Fruit fly (Drosophila melanogaster) whole organism, embryonic: ENCODE data around the gene CG4293.

Experiments used
- Ada2b ChIP-seq: fragments of 200-800 bp; sonication (Bioruptor generic); IDR thresholded peaks from 2 replicates; pipeline ENCODE4 v1.3.6; 2022; ENCODE audit warnings: missing biosample characterization, missing genetic modification characterization
- CG10543 ChIP-seq: fragments of 200-800 bp; sonication (Bioruptor generic); optimal IDR thresholded peaks from 3 replicates; lab custom pipeline; 2017; ENCODE audit warnings: missing biosample characterization, mild to moderate bottlenecking, missing genetic modification characterization, moderate library complexity
- CG11093 ChIP-seq: fragments of 200-800 bp; sonication (Bioruptor generic); IDR thresholded peaks from 3 replicates; pipeline ENCODE4 v1.3.6; 2022; ENCODE audit warnings: missing biosample characterization, missing genetic modification characterization
- CG12104 ChIP-seq: fragments of 200-800 bp; sonication (Bioruptor generic); optimal IDR thresholded peaks from 3 replicates; lab custom pipeline; 2016; ENCODE audit warnings: missing biosample characterization, missing genetic modification characterization
- CG14710 ChIP-seq: fragments of 200-800 bp; sonication (Bioruptor generic); optimal IDR thresholded peaks from 3 replicates; lab custom pipeline; 2019; ENCODE audit warnings: missing biosample characterization, mild to moderate bottlenecking, missing genetic modification characterization, moderate library complexity
- CG14860 ChIP-seq: fragments of 200-800 bp; sonication (Bioruptor generic); IDR thresholded peaks from 3 replicates; pipeline ENCODE4 v1.3.6; 2022; ENCODE audit warnings: missing biosample characterization, missing genetic modification characterization; ENCODE audit not compliant: partially characterized antibody
- CG1647 ChIP-seq: fragments of 200-800 bp; sonication (Bioruptor generic); optimal IDR thresholded peaks from 3 replicates; lab custom pipeline; 2016; ENCODE audit warnings: missing biosample characterization, missing genetic modification characterization
- CG16813 ChIP-seq: fragments of 200-800 bp; sonication (Bioruptor generic); IDR thresholded peaks from 3 replicates; pipeline ENCODE4 v1.3.6; 2022; ENCODE audit warnings: missing biosample characterization, missing genetic modification characterization; ENCODE audit not compliant: partially characterized antibody
- CG17612 ChIP-seq: fragments of 200-800 bp; sonication (Bioruptor generic); IDR thresholded peaks from 2 replicates; pipeline ENCODE4 v1.3.6; 2022; ENCODE audit warnings: missing biosample characterization, missing genetic modification characterization
- CG30020 ChIP-seq: fragments of 200-800 bp; optimal IDR thresholded peaks from 2 replicates; lab custom pipeline; 2019; ENCODE audit warnings: missing biosample characterization, mild to moderate bottlenecking, missing genetic modification characterization, moderate library complexity
- CG31388 ChIP-seq: fragments of 200-800 bp; sonication (Bioruptor generic); optimal IDR thresholded peaks from 2 replicates; lab custom pipeline; 2016; ENCODE audit warnings: missing biosample characterization, missing genetic modification characterization
- CG3281 ChIP-seq: fragments of 200-800 bp; sonication (Bioruptor generic); optimal IDR thresholded peaks from 3 replicates; lab custom pipeline; 2017; ENCODE audit warnings: missing biosample characterization, mild to moderate bottlenecking, missing genetic modification characterization
- CG3847 ChIP-seq: fragments of 200-800 bp; sonication (Bioruptor generic); IDR thresholded peaks from 2 replicates; pipeline ENCODE4 v1.3.6; 2022; ENCODE audit warnings: missing biosample characterization, missing genetic modification characterization
- CG4282 ChIP-seq: fragments of 200-800 bp; sonication (Bioruptor generic); optimal IDR thresholded peaks from 2 replicates; lab custom pipeline; 2016; ENCODE audit warnings: missing biosample characterization, missing genetic modification characterization
- CG43689 ChIP-seq: fragments of 200-800 bp; sonication (Bioruptor generic); IDR thresholded peaks from 2 replicates; pipeline ENCODE4 v1.3.6; 2022; ENCODE audit warnings: missing biosample characterization, missing genetic modification characterization
- CG6654 ChIP-seq: fragments of 200-800 bp; sonication (Bioruptor generic); optimal IDR thresholded peaks from 2 replicates; lab custom pipeline; 2017; ENCODE audit warnings: missing biosample characterization, mild to moderate bottlenecking, missing genetic modification characterization
- CG6683 ChIP-seq: fragments of 200-800 bp; sonication (Bioruptor generic); optimal IDR thresholded peaks from 2 replicates; lab custom pipeline; 2017; ENCODE audit warnings: missing biosample characterization, mild to moderate bottlenecking, missing genetic modification characterization, missing genetic modification reagents
- CG6689 ChIP-seq: fragments of 200-800 bp; sonication (Bioruptor generic); IDR thresholded peaks from 2 replicates; pipeline ENCODE4 v1.3.6; 2022; ENCODE audit warnings: missing biosample characterization, missing genetic modification characterization
- CG7372 ChIP-seq: fragments of 200-800 bp; sonication (Bioruptor generic); IDR thresholded peaks from 2 replicates; pipeline ENCODE4 v1.3.6; 2022; ENCODE audit warnings: missing biosample characterization, missing genetic modification characterization
- CG7963 ChIP-seq: fragments of 200-800 bp; sonication (Bioruptor generic); IDR thresholded peaks from 3 replicates; pipeline ENCODE4 v1.3.6; 2022; ENCODE audit warnings: missing biosample characterization, missing genetic modification characterization; ENCODE audit not compliant: partially characterized antibody
- Dfd ChIP-seq, 2 experiments: fragments of >200 bp; optimal IDR thresholded peaks; 2 replicates each; lab custom pipeline; 2017; ENCODE audit warnings: missing biosample characterization in 2 of 2, missing genetic modification characterization in 2 of 2
- Doc3 ChIP-seq: fragments of 200-800 bp; sonication (Bioruptor generic); IDR thresholded peaks from 3 replicates; pipeline ENCODE4 v1.3.6; 2022; ENCODE audit warnings: missing biosample characterization, missing genetic modification characterization; ENCODE audit not compliant: partially characterized antibody
- E2f2 ChIP-seq: fragments of 200-800 bp; sonication (Bioruptor generic); IDR thresholded peaks from 2 replicates; pipeline ENCODE4 v1.3.6; 2022; ENCODE audit warnings: missing biosample characterization, missing genetic modification characterization
- Mad ChIP-seq: fragments of 200-800 bp; sonication (Bioruptor generic); optimal IDR thresholded peaks from 2 replicates; lab custom pipeline; 2016; ENCODE audit warnings: missing biosample characterization, missing genetic modification characterization
- Mrtf ChIP-seq: fragments of 200-800 bp; sonication (Bioruptor generic); IDR thresholded peaks from 3 replicates; pipeline ENCODE4 v1.3.6; 2022; ENCODE audit warnings: missing biosample characterization, missing genetic modification characterization
- Optix ChIP-seq: fragments of 200-800 bp; sonication (Bioruptor generic); IDR thresholded peaks from 3 replicates; pipeline ENCODE4 v1.3.6; 2022; ENCODE audit warnings: missing biosample characterization, missing genetic modification characterization
- Rx ChIP-seq: fragments of 200-800 bp; sonication (Bioruptor generic); IDR thresholded peaks from 2 replicates; pipeline ENCODE4 v1.3.6; 2022; ENCODE audit warnings: missing biosample characterization, missing genetic modification characterization
- Scr ChIP-seq: fragments of 200-800 bp; sonication (Bioruptor generic); IDR thresholded peaks from 2 replicates; pipeline ENCODE4 v1.3.6; 2022; ENCODE audit warnings: missing biosample characterization, missing genetic modification characterization; ENCODE audit not compliant: partially characterized antibody
- TFAM ChIP-seq: fragments of 200-800 bp; sonication (Bioruptor generic); optimal IDR thresholded peaks from 2 replicates; lab custom pipeline; 2017; ENCODE audit warnings: missing biosample characterization, missing genetic modification characterization, inconsistent platforms
- amos ChIP-seq: fragments of 200-800 bp; sonication (Bioruptor generic); IDR thresholded peaks from 2 replicates; pipeline ENCODE4 v1.3.6; 2022; ENCODE audit warnings: missing biosample characterization, missing genetic modification characterization; ENCODE audit not compliant: partially characterized antibody
- ase ChIP-seq: fragments of 200-800 bp; sonication (Bioruptor generic); IDR thresholded peaks from 3 replicates; pipeline ENCODE4 v1.3.6; 2022; ENCODE audit warnings: missing biosample characterization, missing genetic modification characterization
- cad ChIP-seq: fragments of >200 bp; optimal IDR thresholded peaks from 2 replicates; lab custom pipeline; 2017; ENCODE audit warnings: missing biosample characterization, missing genetic modification characterization
- chinmo ChIP-seq: fragments of 200-800 bp; sonication (Bioruptor generic); IDR thresholded peaks from 4 replicates; pipeline ENCODE4 v1.3.6; 2022; ENCODE audit warnings: missing biosample characterization, missing genetic modification characterization; ENCODE audit not compliant: partially characterized antibody
- da ChIP-seq: fragments of 200-800 bp; sonication (Bioruptor generic); optimal IDR thresholded peaks from 2 replicates; lab custom pipeline; 2016; ENCODE audit warnings: missing biosample characterization, missing genetic modification characterization
- dysf ChIP-seq: fragments of 200-800 bp; sonication (Bioruptor generic); IDR thresholded peaks from 3 replicates; pipeline ENCODE4 v1.3.6; 2022; ENCODE audit warnings: missing biosample characterization, missing genetic modification characterization
- gt ChIP-seq: fragments of 200-800 bp; sonication (Bioruptor generic); IDR thresholded peaks from 2 replicates; pipeline ENCODE4 v1.3.6; 2022; ENCODE audit warnings: missing biosample characterization, missing genetic modification characterization
- hb ChIP-seq: fragments of 200-800 bp; sonication (Bioruptor generic); IDR thresholded peaks from 3 replicates; pipeline ENCODE4 v1.3.6; 2022; ENCODE audit warnings: missing biosample characterization, missing genetic modification characterization; ENCODE audit not compliant: partially characterized antibody
- jing ChIP-seq: fragments of 200-800 bp; sonication (Bioruptor generic); optimal IDR thresholded peaks from 2 replicates; lab custom pipeline; 2018; ENCODE audit warnings: missing biosample characterization, mild to moderate bottlenecking, missing genetic modification characterization
- jumu ChIP-seq: fragments of 200-800 bp; sonication (Bioruptor generic); optimal IDR thresholded peaks from 3 replicates; lab custom pipeline; 2016; ENCODE audit warnings: missing biosample characterization, missing genetic modification characterization
- lmd ChIP-seq: fragments of 200-800 bp; sonication (Bioruptor generic); IDR thresholded peaks from 2 replicates; pipeline ENCODE4 v1.3.6; 2022; ENCODE audit warnings: missing biosample characterization, missing genetic modification characterization
- lov ChIP-seq, 2 experiments: fragments of 200-800 bp in 1 of 2; fragments of >200 bp in 1 of 2; sonication (Bioruptor generic) in 1 of 2; IDR thresholded peaks in 1 of 2; optimal IDR thresholded peaks in 1 of 2; 2 replicates in 1 of 2; 3 replicates in 1 of 2; pipeline versions ENCODE4 v1.3.6 to Lab custom; 2017 to 2022; ENCODE audit warnings: missing biosample characterization in 1 of 2, missing genetic modification characterization in 1 of 2
- onecut ChIP-seq: fragments of 200-800 bp; sonication (Bioruptor generic); IDR thresholded peaks from 2 replicates; pipeline ENCODE4 v1.3.6; 2022; ENCODE audit warnings: missing biosample characterization, missing genetic modification characterization
- ranshi ChIP-seq: fragments of 200-800 bp; sonication (Bioruptor generic); IDR thresholded peaks from 2 replicates; pipeline ENCODE4 v1.3.6; 2022; ENCODE audit warnings: missing biosample characterization, missing genetic modification characterization
- scrt ChIP-seq: fragments of 200-800 bp; sonication (Bioruptor generic); optimal IDR thresholded peaks from 2 replicates; lab custom pipeline; 2018; ENCODE audit warnings: missing biosample characterization, mild to moderate bottlenecking, missing genetic modification characterization, moderate library complexity
- sens-2 ChIP-seq: fragments of 200-800 bp; sonication (Bioruptor generic); IDR thresholded peaks from 2 replicates; pipeline ENCODE4 v1.3.6; 2022; ENCODE audit warnings: missing biosample characterization, missing genetic modification characterization
- sna ChIP-seq: fragments of 200-800 bp; sonication (Bioruptor generic); IDR thresholded peaks from 2 replicates; pipeline ENCODE4 v1.3.6; 2022; ENCODE audit warnings: missing biosample characterization, missing genetic modification characterization; ENCODE audit not compliant: partially characterized antibody
- tio ChIP-seq: fragments of 200-800 bp; sonication (Bioruptor generic); optimal IDR thresholded peaks from 2 replicates; lab custom pipeline; 2017; ENCODE audit warnings: missing biosample characterization, missing genetic modification characterization, inconsistent platforms
- wek ChIP-seq: fragments of 200-800 bp; sonication (Bioruptor generic); optimal IDR thresholded peaks from 3 replicates; lab custom pipeline; 2018; ENCODE audit warnings: missing biosample characterization, mild to moderate bottlenecking, missing genetic modification characterization, moderate library complexity
- z ChIP-seq: fragments of 200-800 bp; sonication (Bioruptor generic); IDR thresholded peaks from 3 replicates; pipeline ENCODE4 v1.3.6; 2022; ENCODE audit warnings: missing biosample characterization, missing genetic modification characterization
- zen ChIP-seq: fragments of 200-800 bp; sonication (Bioruptor generic); optimal IDR thresholded peaks from 3 replicates; lab custom pipeline; 2018; ENCODE audit warnings: missing biosample characterization, mild to moderate bottlenecking, missing genetic modification characterization, moderate library complexity

CG4293 gene

DNA sequence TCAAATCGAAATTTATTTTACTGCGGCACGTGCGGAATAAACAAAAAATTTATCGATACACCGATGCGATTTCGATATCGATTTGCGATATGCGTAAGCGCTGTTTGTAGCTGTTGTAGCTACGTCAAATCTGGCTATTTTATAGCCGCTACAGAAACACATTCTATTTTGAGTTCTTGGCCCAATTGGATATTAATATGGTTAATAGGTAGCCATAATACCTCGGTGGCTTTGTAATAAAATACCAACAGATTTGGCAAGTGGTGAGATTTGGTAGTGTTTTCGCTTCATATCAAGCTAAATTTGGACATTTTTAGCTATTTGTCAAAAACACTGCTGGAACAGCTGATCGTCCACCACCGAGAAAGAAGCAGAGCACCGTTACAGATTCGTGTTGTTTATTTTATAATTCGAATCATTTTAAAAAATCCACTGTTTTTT lies 42.6 kb downstream of the CG4293 start, which contains the start of the genes CG18273 and CG3156 (continued):
- TF ChIP-seq scrt (GFP tag; lab: Kevin White, UChicago) = no peak
- TF ChIP-seq ranshi (GFP tag; lab: Robert Waterston, UW) = no peak
- no peak for TF ChIP-seq Dfd (GFP tag; optimal IDR thresholded peaks at IDR 0.05; lab: Kevin White, UChicago)
- no peak for TF ChIP-seq CG43689
- TF ChIP-seq chinmo (GFP tag; lab: Robert Waterston, UW) = no peak
- TF ChIP-seq zen = peak; percentile 40
- no peak for TF ChIP-seq CG10543 (GFP tag; lab: Kevin White, UChicago)
- TF ChIP-seq ase (GFP tag; lab: Robert Waterston, UW) = no peak
- TF ChIP-seq Mrtf = no peak
- no peak for TF ChIP-seq CG17612 (GFP tag; lab: Robert Waterston, UW)
- TF ChIP-seq CG6654 (GFP tag; lab: Kevin White, UChicago) = no peak
- peak; percentile 57 for TF ChIP-seq Scr (GFP tag; lab: Robert Waterston, UW)
- 0 out of 2 replicates have a peak, but pooled peaks have one; percentile 7 for TF ChIP-seq CG6689 (GFP tag; lab: Robert Waterston, UW)
- TF ChIP-seq wek (GFP tag; lab: Kevin White, UChicago) = no peak
- TF ChIP-seq lmd (GFP tag; lab: Robert Waterston, UW) = no peak
- TF ChIP-seq onecut (GFP tag; lab: Robert Waterston, UW) = no peak
- no peak for TF ChIP-seq CG1647 (GFP tag; lab: Kevin White, UChicago)
- 0 out of 3 replicates have a peak, but pooled peaks have one; percentile 11 for TF ChIP-seq dysf (GFP tag; lab: Robert Waterston, UW)
- TF ChIP-seq z (GFP tag; lab: Robert Waterston, UW) = no peak
- TF ChIP-seq CG3281 (GFP tag; lab: Kevin White, UChicago) = peak; percentile 25
- no peak for TF ChIP-seq CG11093 (GFP tag; lab: Robert Waterston, UW)
- peak; percentile 56; the same call in 2 of the 3 replicates for TF ChIP-seq CG16813 (GFP tag; lab: Robert Waterston, UW)
- no peak for TF ChIP-seq CG31388
- TF ChIP-seq CG3847 (GFP tag; lab: Robert Waterston, UW) = 0 out of 2 replicates have a peak, but pooled peaks have one; percentile 23
- TF ChIP-seq sens-2 (GFP tag; lab: Robert Waterston, UW) = no peak
- TF ChIP-seq TFAM (GFP tag; lab: Kevin White, UChicago) = no peak
- TF ChIP-seq CG14710 = peak; percentile 68
- TF ChIP-seq CG30020 (tag; lab: Kevin White, UChicago) = peak; percentile 75
- TF ChIP-seq CG4282 (GFP tag; lab: Kevin White, UChicago) = no peak
- TF ChIP-seq gt (GFP tag; lab: Robert Waterston, UW) = no peak
- TF ChIP-seq Mad = no peak
- TF ChIP-seq Doc3 (GFP tag; lab: Robert Waterston, UW) = no peak
- TF ChIP-seq jing (GFP tag; lab: Kevin White, UChicago) = no peak
- no peak for TF ChIP-seq da (GFP tag; lab: Kevin White, UChicago)
- no peak for TF ChIP-seq Optix (GFP tag; lab: Robert Waterston, UW)
- TF ChIP-seq CG7963 (GFP tag; lab: Robert Waterston, UW) = no peak
- no peak for TF ChIP-seq CG6683 (GFP tag; lab: Kevin White, UChicago)
- peak; percentile 28; the same call in 1 of the 2 replicates for TF ChIP-seq amos (GFP tag; lab: Robert Waterston, UW)
- TF ChIP-seq Rx (GFP tag; lab: Robert Waterston, UW) = no peak
- TF ChIP-seq CG14860 (GFP tag; lab: Robert Waterston, UW) = peak; percentile 48; the same call in 1 of the 3 replicates
- TF ChIP-seq sna (GFP tag; lab: Robert Waterston, UW) = 0 out of 2 replicates have a peak, but pooled peaks have one; percentile 47
- TF ChIP-seq cad (GFP tag; lab: Kevin White, UChicago) = no peak
- peak; percentile 23; the same call in 1 of the 2 replicates for TF ChIP-seq E2f2
- TF ChIP-seq tio (GFP tag; lab: Kevin White, UChicago) = no peak
- 0 out of 3 replicates have a peak, but pooled peaks have one; percentile 43 for TF ChIP-seq hb
- TF ChIP-seq Ada2b (GFP tag; lab: Robert Waterston, UW) = no peak
- peak; percentile 1 for TF ChIP-seq jumu
- no peak for TF ChIP-seq CG7372
- no peak for TF ChIP-seq lov (optimal IDR thresholded peaks at IDR 0.05; lab: Kevin White, UChicago)
- TF ChIP-seq lov (GFP tag; IDR thresholded peaks at IDR 0.05; lab: Robert Waterston, UW) = no peak
- TF ChIP-seq CG12104 = no peak
